Fruit fly (Drosophila melanogaster) whole organism, embryonic: Measurements from ENCODE around the gene Hecw.

Experiments used
- ATbp ChIP-seq: fragments of 200-800 bp; sonication (Bioruptor generic); optimal IDR thresholded peaks from 2 replicates; lab custom pipeline; 2017; ENCODE audit warnings: missing biosample characterization, mild to moderate bottlenecking, missing genetic modification characterization, missing genetic modification reagents
- CG10267 ChIP-seq: fragments of 200-800 bp; sonication (Bioruptor generic); optimal IDR thresholded peaks from 2 replicates; lab custom pipeline; 2018; ENCODE audit warnings: missing biosample characterization, mild to moderate bottlenecking, missing genetic modification characterization, moderate library complexity
- CG10543 ChIP-seq: fragments of 200-800 bp; sonication (Bioruptor generic); optimal IDR thresholded peaks from 3 replicates; lab custom pipeline; 2017; ENCODE audit warnings: missing biosample characterization, mild to moderate bottlenecking, missing genetic modification characterization, moderate library complexity
- CG11723 ChIP-seq: fragments of 200-800 bp; sonication (Bioruptor generic); optimal IDR thresholded peaks from 2 replicates; lab custom pipeline; 2017; ENCODE audit warnings: missing biosample characterization, mild to moderate bottlenecking, missing genetic modification characterization
- CG12391 ChIP-seq: fragments of 200-800 bp; sonication (Bioruptor generic); optimal IDR thresholded peaks from 3 replicates; lab custom pipeline; 2018; ENCODE audit warnings: missing biosample characterization, mild to moderate bottlenecking, missing genetic modification characterization, moderate library complexity
- CG13287 ChIP-seq: fragments of 200-800 bp; sonication (Bioruptor generic); IDR thresholded peaks from 2 replicates; pipeline ENCODE4 v1.3.6; 2022; ENCODE audit warnings: missing biosample characterization, missing genetic modification characterization; ENCODE audit not compliant: partially characterized antibody
- CG14860 ChIP-seq: fragments of 200-800 bp; sonication (Bioruptor generic); IDR thresholded peaks from 3 replicates; pipeline ENCODE4 v1.3.6; 2022; ENCODE audit warnings: missing biosample characterization, missing genetic modification characterization; ENCODE audit not compliant: partially characterized antibody
- CG15601 ChIP-seq: fragments of 200-800 bp; sonication (Bioruptor generic); optimal IDR thresholded peaks from 3 replicates; lab custom pipeline; 2019; ENCODE audit warnings: missing biosample characterization, mild to moderate bottlenecking, missing genetic modification characterization, moderate library complexity
- CG15696 ChIP-seq: fragments of 200-800 bp; sonication (Bioruptor generic); optimal IDR thresholded peaks from 2 replicates; lab custom pipeline; 2019; ENCODE audit warnings: missing biosample characterization, mild to moderate bottlenecking, missing genetic modification characterization, moderate library complexity
- CG16815 ChIP-seq: fragments of 200-800 bp; sonication (Bioruptor generic); optimal IDR thresholded peaks from 3 replicates; lab custom pipeline; 2017; ENCODE audit warnings: missing biosample characterization, mild to moderate bottlenecking, missing genetic modification characterization
- CG17186 ChIP-seq: fragments of 200-800 bp; sonication (Bioruptor generic); optimal IDR thresholded peaks from 3 replicates; lab custom pipeline; 2017; ENCODE audit warnings: missing biosample characterization, missing genetic modification reagents, missing genetic modification characterization
- CG2202 ChIP-seq: fragments of 200-800 bp; sonication (Bioruptor generic); optimal IDR thresholded peaks from 2 replicates; lab custom pipeline; 2018; ENCODE audit warnings: missing biosample characterization, mild to moderate bottlenecking, missing genetic modification characterization
- CG3065 ChIP-seq: fragments of 200-800 bp; sonication (Bioruptor generic); optimal IDR thresholded peaks from 2 replicates; lab custom pipeline; 2016; ENCODE audit warnings: missing biosample characterization, missing genetic modification characterization
- CG6683 ChIP-seq: fragments of 200-800 bp; sonication (Bioruptor generic); optimal IDR thresholded peaks from 2 replicates; lab custom pipeline; 2017; ENCODE audit warnings: missing biosample characterization, mild to moderate bottlenecking, missing genetic modification characterization, missing genetic modification reagents
- CG7745 ChIP-seq: fragments of 200-800 bp; sonication (Bioruptor generic); optimal IDR thresholded peaks from 2 replicates; lab custom pipeline; 2018; ENCODE audit warnings: missing biosample characterization, mild to moderate bottlenecking, missing genetic modification characterization, moderate library complexity
- CG8089 ChIP-seq: fragments of 200-800 bp; sonication (Bioruptor generic); optimal IDR thresholded peaks from 3 replicates; lab custom pipeline; 2016; ENCODE audit warnings: missing biosample characterization, missing genetic modification characterization
- CG8924 ChIP-seq: fragments of 200-800 bp; optimal IDR thresholded peaks from 3 replicates; lab custom pipeline; 2019; ENCODE audit warnings: missing biosample characterization, mild to moderate bottlenecking, missing genetic modification characterization, moderate library complexity
- CG9797 ChIP-seq: fragments of 200-800 bp; sonication (Bioruptor generic); optimal IDR thresholded peaks from 3 replicates; lab custom pipeline; 2018; ENCODE audit warnings: missing biosample characterization, mild to moderate bottlenecking, missing genetic modification characterization
- CHES-1-like ChIP-seq: fragments of 200-800 bp; sonication (Bioruptor generic); optimal IDR thresholded peaks from 2 replicates; lab custom pipeline; 2016; ENCODE audit warnings: missing biosample characterization, missing genetic modification characterization
- D19B ChIP-seq: fragments of 200-800 bp; sonication (Bioruptor generic); optimal IDR thresholded peaks from 2 replicates; lab custom pipeline; 2017; ENCODE audit warnings: missing biosample characterization, mild to moderate bottlenecking, missing genetic modification characterization
- Dfd ChIP-seq, 2 experiments: fragments of >200 bp; optimal IDR thresholded peaks; 2 replicates each; lab custom pipeline; 2017; ENCODE audit warnings: missing biosample characterization in 2 of 2, missing genetic modification characterization in 2 of 2
- Dref ChIP-seq: fragments of 200-800 bp; sonication (Bioruptor generic); IDR thresholded peaks from 2 replicates; pipeline ENCODE4 v1.3.6; 2022; ENCODE audit warnings: missing biosample characterization, missing genetic modification characterization
- HLHmδ ChIP-seq: fragments of 200-800 bp; sonication (Bioruptor generic); optimal IDR thresholded peaks from 2 replicates; lab custom pipeline; 2018; ENCODE audit warnings: missing biosample characterization, mild to moderate bottlenecking, missing genetic modification characterization, moderate library complexity
- Hr3 ChIP-seq: fragments of 200-800 bp; sonication (Bioruptor generic); optimal IDR thresholded peaks from 3 replicates; lab custom pipeline; 2016; ENCODE audit warnings: missing biosample characterization, missing genetic modification characterization
- Lhr ChIP-seq: fragments of 200-800 bp; sonication (Bioruptor generic); optimal IDR thresholded peaks from 3 replicates; lab custom pipeline; 2017; ENCODE audit warnings: mild to moderate bottlenecking, missing biosample characterization, missing genetic modification reagents, missing genetic modification characterization
- MTF-1 ChIP-seq: fragments of 200-800 bp; sonication (Bioruptor generic); optimal IDR thresholded peaks from 2 replicates; lab custom pipeline; 2018; ENCODE audit warnings: missing biosample characterization, mild to moderate bottlenecking, missing genetic modification characterization, borderline replicate concordance
- Mad ChIP-seq: fragments of 200-800 bp; sonication (Bioruptor generic); optimal IDR thresholded peaks from 2 replicates; lab custom pipeline; 2016; ENCODE audit warnings: missing biosample characterization, missing genetic modification characterization
- NC2β ChIP-seq: fragments of 200-800 bp; sonication (Bioruptor generic); optimal IDR thresholded peaks from 2 replicates; lab custom pipeline; 2016; ENCODE audit warnings: missing biosample characterization, missing genetic modification characterization
- Optix ChIP-seq: fragments of 200-800 bp; sonication (Bioruptor generic); IDR thresholded peaks from 3 replicates; pipeline ENCODE4 v1.3.6; 2022; ENCODE audit warnings: missing biosample characterization, missing genetic modification characterization
- Side ChIP-seq: fragments of 200-800 bp; sonication (Bioruptor generic); optimal IDR thresholded peaks from 2 replicates; lab custom pipeline; 2016; ENCODE audit warnings: missing biosample characterization, missing genetic modification characterization
- Ssrp ChIP-seq: fragments of 200-800 bp; sonication (Bioruptor generic); optimal IDR thresholded peaks from 2 replicates; lab custom pipeline; 2018; ENCODE audit warnings: missing biosample characterization, mild to moderate bottlenecking, missing genetic modification characterization, moderate library complexity
- TFAM ChIP-seq: fragments of 200-800 bp; sonication (Bioruptor generic); optimal IDR thresholded peaks from 2 replicates; lab custom pipeline; 2017; ENCODE audit warnings: missing biosample characterization, missing genetic modification characterization, inconsistent platforms
- bigmax ChIP-seq: fragments of 200-800 bp; sonication (Bioruptor generic); optimal IDR thresholded peaks from 2 replicates; lab custom pipeline; 2018; ENCODE audit warnings: missing biosample characterization, mild to moderate bottlenecking, missing genetic modification characterization
- bowl ChIP-seq: fragments of 200-800 bp; sonication (Bioruptor generic); IDR thresholded peaks from 2 replicates; pipeline ENCODE4 v1.3.6; 2022; ENCODE audit warnings: missing biosample characterization, missing genetic modification characterization
- btn ChIP-seq: fragments of 200-800 bp; sonication (Bioruptor generic); optimal IDR thresholded peaks from 2 replicates; lab custom pipeline; 2016; ENCODE audit warnings: missing biosample characterization, missing genetic modification characterization
- corto ChIP-seq: fragments of 200-800 bp; sonication (Bioruptor generic); optimal IDR thresholded peaks from 2 replicates; lab custom pipeline; 2016; ENCODE audit warnings: missing biosample characterization, mild to moderate bottlenecking, missing genetic modification characterization, moderate library complexity
- croc ChIP-seq: fragments of 200-800 bp; sonication (Bioruptor generic); conservative IDR thresholded peaks from 3 replicates; pipeline ENCODE4 v1.3.6; 2022; ENCODE audit warnings: missing biosample characterization, missing genetic modification characterization
- hkb ChIP-seq, 2 experiments: fragments of 200-800 bp in 1 of 2; fragments of >200 bp in 1 of 2; sonication (Bioruptor generic) in 1 of 2; IDR thresholded peaks in 1 of 2; optimal IDR thresholded peaks in 1 of 2; 2 replicates each; pipeline versions ENCODE4 v1.3.6 to Lab custom; 2017 to 2022; ENCODE audit warnings: missing biosample characterization in 1 of 2, missing genetic modification characterization in 1 of 2
- kah ChIP-seq: fragments of 200-800 bp; sonication (Bioruptor generic); optimal IDR thresholded peaks from 2 replicates; lab custom pipeline; 2018; ENCODE audit warnings: missing biosample characterization, mild to moderate bottlenecking, missing genetic modification characterization
- ken ChIP-seq: fragments of 200-800 bp; sonication (Bioruptor generic); IDR thresholded peaks from 3 replicates; pipeline ENCODE4 v1.3.6; 2022; ENCODE audit warnings: missing biosample characterization, missing genetic modification characterization
- lilli ChIP-seq: fragments of 200-800 bp; sonication (Bioruptor generic); optimal IDR thresholded peaks from 3 replicates; lab custom pipeline; 2016; ENCODE audit warnings: missing biosample characterization, missing genetic modification characterization
- lmd ChIP-seq: fragments of 200-800 bp; sonication (Bioruptor generic); IDR thresholded peaks from 2 replicates; pipeline ENCODE4 v1.3.6; 2022; ENCODE audit warnings: missing biosample characterization, missing genetic modification characterization
- odd ChIP-seq: fragments of 200-800 bp; sonication (Bioruptor generic); optimal IDR thresholded peaks from 2 replicates; lab custom pipeline; 2017; ENCODE audit warnings: missing biosample characterization, mild to moderate bottlenecking, missing genetic modification characterization
- rib ChIP-seq: fragments of 200-800 bp; sonication (Bioruptor generic); IDR thresholded peaks from 2 replicates; pipeline ENCODE4 v1.3.6; 2022; ENCODE audit warnings: missing biosample characterization, missing genetic modification characterization
- shn ChIP-seq: fragments of 200-800 bp; sonication (Bioruptor generic); optimal IDR thresholded peaks from 3 replicates; lab custom pipeline; 2016; ENCODE audit warnings: missing biosample characterization, missing genetic modification characterization
- tgo ChIP-seq: fragments of 200-800 bp; sonication (Bioruptor generic); IDR thresholded peaks from 3 replicates; pipeline ENCODE4 v1.3.6; 2022; ENCODE audit warnings: missing biosample characterization, missing genetic modification characterization
- trh ChIP-seq: fragments of 200-800 bp; sonication (Bioruptor generic); optimal IDR thresholded peaks from 2 replicates; lab custom pipeline; 2016; ENCODE audit warnings: missing biosample characterization, missing genetic modification characterization
- usp ChIP-seq: fragments of >200 bp; optimal IDR thresholded peaks from 2 replicates; lab custom pipeline; 2017; ENCODE audit warnings: missing biosample characterization, missing genetic modification characterization
- vfl ChIP-seq: fragments of 200-800 bp; sonication (Bioruptor generic); optimal IDR thresholded peaks from 2 replicates; lab custom pipeline; 2016; ENCODE audit warnings: missing biosample characterization, missing genetic modification characterization
- vvl ChIP-seq: fragments of 200-800 bp; sonication (Bioruptor generic); IDR thresholded peaks from 2 replicates; pipeline ENCODE4 v1.3.6; 2022; ENCODE audit warnings: missing biosample characterization, missing genetic modification characterization

The Hecw gene

DNA sequence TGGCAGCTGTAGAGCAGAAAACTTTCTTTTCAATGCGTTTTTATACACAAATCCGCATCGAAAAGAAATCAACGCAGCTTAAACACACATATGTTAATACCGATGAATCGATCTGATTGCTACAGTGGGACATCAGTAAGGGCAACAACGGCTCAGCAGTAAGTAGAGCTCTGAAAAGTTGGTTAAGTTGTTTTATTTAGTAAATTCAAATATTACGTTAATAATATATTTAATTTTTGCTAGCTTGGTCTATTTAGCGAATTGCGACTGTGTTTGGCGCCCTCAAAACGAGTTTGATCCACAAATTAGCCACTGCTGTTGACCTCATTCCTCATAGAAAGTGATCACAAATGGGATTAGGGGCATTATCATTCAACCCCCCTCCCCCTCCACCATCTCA is 43.3 kb downstream of the Hecw start (continued):
- TF ChIP-seq CG14860 (GFP tag; lab: Robert Waterston, UW), result no peak
- TF ChIP-seq CHES-1-like (GFP tag; lab: Kevin White, UChicago), result no peak
- no peak for TF ChIP-seq CG2202 (tag; lab: Kevin White, UChicago)
- TF ChIP-seq vfl, result no peak
- peak; percentile 21 for TF ChIP-seq odd (GFP tag; lab: Kevin White, UChicago)
- peak; percentile 19 for TF ChIP-seq CG10267 (tag; lab: Kevin White, UChicago)
- peak; percentile 51 for TF ChIP-seq CG12391
- no peak for TF ChIP-seq shn (GFP tag; lab: Kevin White, UChicago)
- TF ChIP-seq CG16815 (GFP tag; lab: Kevin White, UChicago), result peak; percentile 8
- peak; percentile 67; the same call in 1 of the 3 replicates for TF ChIP-seq ken (GFP tag; lab: Robert Waterston, UW)
- no peak for TF ChIP-seq TFAM (GFP tag; lab: Kevin White, UChicago)
- no peak for TF ChIP-seq CG9797 (GFP tag; lab: Kevin White, UChicago)
- peak; percentile 65 for TF ChIP-seq ATbp
- TF ChIP-seq CG6683 (GFP tag; lab: Kevin White, UChicago), result no peak
- TF ChIP-seq vvl, result peak; percentile 79
- TF ChIP-seq lilli (GFP tag; lab: Kevin White, UChicago), result peak; percentile 42
- no peak for TF ChIP-seq rib
- TF ChIP-seq NC2β (GFP tag; lab: Kevin White, UChicago), result no peak
- TF ChIP-seq bigmax (GFP tag; lab: Kevin White, UChicago), result no peak
- no peak for TF ChIP-seq D19B
- no peak for TF ChIP-seq MTF-1
- TF ChIP-seq CG11723 (GFP tag; lab: Kevin White, UChicago), result peak; percentile 7
- no peak for TF ChIP-seq btn (GFP tag; lab: Kevin White, UChicago)
- peak; percentile 40 for TF ChIP-seq Hr3 (GFP tag; lab: Kevin White, UChicago)
- TF ChIP-seq tgo (GFP tag; lab: Robert Waterston, UW), result peak; percentile 43; the same call in 2 of the 3 replicates
- TF ChIP-seq CG10543 (GFP tag; lab: Kevin White, UChicago), result no peak
- TF ChIP-seq CG8924 (tag; lab: Kevin White, UChicago), result peak; percentile 55
- TF ChIP-seq corto (GFP tag; lab: Kevin White, UChicago), result no peak
- no peak for TF ChIP-seq Side (GFP tag; lab: Kevin White, UChicago)
- TF ChIP-seq Ssrp (tag; lab: Kevin White, UChicago), result peak; percentile 65
- peak; percentile 66; the same call in 2 of the 3 replicates for TF ChIP-seq Optix (GFP tag; lab: Robert Waterston, UW)
- 0 out of 2 replicates have a peak, but pooled peaks have one; percentile 28 for TF ChIP-seq bowl (GFP tag; lab: Robert Waterston, UW)
- TF ChIP-seq Dref, result no peak
- TF ChIP-seq CG8089 (GFP tag; lab: Kevin White, UChicago), result no peak
- no peak for TF ChIP-seq usp (GFP tag; lab: Kevin White, UChicago)
- no peak for TF ChIP-seq HLHmδ (GFP tag; lab: Kevin White, UChicago)
- TF ChIP-seq CG15696, result no peak
- no peak for TF ChIP-seq CG7745 (tag; lab: Kevin White, UChicago)
- TF ChIP-seq Mad (GFP tag; lab: Kevin White, UChicago), result no peak
- TF ChIP-seq CG13287 (GFP tag; lab: Robert Waterston, UW), result no peak
- peak; percentile 1 for TF ChIP-seq Lhr (GFP tag; lab: Kevin White, UChicago)
- TF ChIP-seq hkb (optimal IDR thresholded peaks at IDR 0.05; lab: Kevin White, UChicago), result no peak
- peak; percentile 29; the same call in 1 of the 2 replicates for TF ChIP-seq hkb (GFP tag; IDR thresholded peaks at IDR 0.05; lab: Robert Waterston, UW)
- TF ChIP-seq Dfd (GFP tag; optimal IDR thresholded peaks at IDR 0.05; lab: Kevin White, UChicago), result no peak
- TF ChIP-seq trh (GFP tag; lab: Kevin White, UChicago), result no peak
- TF ChIP-seq kah (GFP tag; lab: Kevin White, UChicago), result peak; percentile 48
- peak; percentile 58 for TF ChIP-seq croc
- TF ChIP-seq lmd (GFP tag; lab: Robert Waterston, UW), result peak; percentile 52
- TF ChIP-seq CG15601 (tag; lab: Kevin White, UChicago), result peak; percentile 44
- TF ChIP-seq CG3065 (GFP tag; lab: Kevin White, UChicago), result no peak
- no peak for TF ChIP-seq CG17186
